Fruit fly (Drosophila melanogaster) whole organism, prepupa: ENCODE data around the gene yata.

Source experiments
- CG10631 ChIP-seq: fragments of 200-800 bp; sonication (Bioruptor generic); optimal IDR thresholded peaks from 2 replicates; lab custom pipeline; 2016; ENCODE audit warnings: missing biosample characterization, missing genetic modification characterization
- CG10669 ChIP-seq: fragments of 200-800 bp; sonication (Bioruptor generic); optimal IDR thresholded peaks from 3 replicates; lab custom pipeline; 2018; ENCODE audit warnings: missing biosample characterization, mild to moderate bottlenecking, missing genetic modification characterization, moderate library complexity
- CG11294 ChIP-seq: fragments of 200-800 bp; sonication (Bioruptor generic); IDR thresholded peaks from 2 replicates; pipeline ENCODE4 v1.3.6; 2022; ENCODE audit warnings: missing biosample characterization, missing genetic modification characterization
- CG11762 ChIP-seq: fragments of 200-800 bp; sonication (Bioruptor generic); optimal IDR thresholded peaks from 3 replicates; lab custom pipeline; 2016; ENCODE audit warnings: missing biosample characterization, missing genetic modification characterization; ENCODE audit not compliant: insufficient read depth
- CG15336 ChIP-seq: fragments of 200-800 bp; sonication (Bioruptor generic); IDR thresholded peaks from 2 replicates; pipeline ENCODE4 v1.3.6; 2022; ENCODE audit warnings: missing biosample characterization, missing genetic modification characterization
- CG1621 ChIP-seq: fragments of 200-800 bp; sonication (Bioruptor generic); optimal IDR thresholded peaks from 3 replicates; lab custom pipeline; 2018; ENCODE audit warnings: missing biosample characterization, mild to moderate bottlenecking, missing genetic modification characterization
- CG16779 ChIP-seq: fragments of 200-800 bp; sonication (Bioruptor generic); optimal IDR thresholded peaks from 3 replicates; lab custom pipeline; 2017; ENCODE audit warnings: missing biosample characterization, mild to moderate bottlenecking, missing genetic modification characterization
- CG3032 ChIP-seq: fragments of 200-800 bp; optimal IDR thresholded peaks from 2 replicates; lab custom pipeline; 2019; ENCODE audit warnings: missing biosample characterization, mild to moderate bottlenecking, missing genetic modification characterization, moderate library complexity
- CG31627 ChIP-seq: fragments of 200-800 bp; sonication (Bioruptor generic); optimal IDR thresholded peaks from 3 replicates; lab custom pipeline; 2016; ENCODE audit warnings: missing biosample characterization, missing genetic modification characterization
- CG32006 ChIP-seq: fragments of 200-800 bp; sonication (Bioruptor generic); optimal IDR thresholded peaks from 3 replicates; lab custom pipeline; 2017; ENCODE audit warnings: missing biosample characterization, mild to moderate bottlenecking, missing genetic modification characterization
- CG6163 ChIP-seq: fragments of 200-800 bp; sonication (Bioruptor generic); IDR thresholded peaks from 3 replicates; pipeline ENCODE4 v1.3.6; 2022; ENCODE audit warnings: missing biosample characterization, missing genetic modification characterization
- CG6276 ChIP-seq: fragments of 200-800 bp; sonication (Bioruptor generic); optimal IDR thresholded peaks from 2 replicates; lab custom pipeline; 2017; ENCODE audit warnings: missing biosample characterization, mild to moderate bottlenecking, missing genetic modification characterization
- CG6792 ChIP-seq: fragments of 200-800 bp; sonication (Bioruptor generic); optimal IDR thresholded peaks from 3 replicates; lab custom pipeline; 2016; ENCODE audit warnings: missing biosample characterization, missing genetic modification characterization
- CG6808 ChIP-seq: fragments of 200-800 bp; sonication (Bioruptor generic); optimal IDR thresholded peaks from 3 replicates; lab custom pipeline; 2017; ENCODE audit warnings: missing biosample characterization, missing genetic modification characterization, mild to moderate bottlenecking, moderate library complexity, missing genetic modification reagents
- CG6854 ChIP-seq: fragments of 200-800 bp; sonication (Bioruptor generic); optimal IDR thresholded peaks from 2 replicates; lab custom pipeline; 2017; ENCODE audit warnings: missing biosample characterization, mild to moderate bottlenecking, missing genetic modification characterization
- CG8119 ChIP-seq: fragments of 200-800 bp; sonication (Bioruptor generic); IDR thresholded peaks from 3 replicates; pipeline ENCODE4 v1.3.6; 2022; ENCODE audit warnings: missing biosample characterization, missing genetic modification characterization
- CG8319 ChIP-seq: fragments of 200-800 bp; sonication (Bioruptor generic); optimal IDR thresholded peaks from 3 replicates; lab custom pipeline; 2016; ENCODE audit warnings: missing biosample characterization, missing genetic modification characterization
- CG8632 ChIP-seq: fragments of 200-800 bp; sonication (Bioruptor generic); optimal IDR thresholded peaks from 3 replicates; lab custom pipeline; 2016; ENCODE audit warnings: missing biosample characterization, missing genetic modification characterization
- CG9139 ChIP-seq: fragments of 200-800 bp; sonication (Bioruptor generic); optimal IDR thresholded peaks from 3 replicates; lab custom pipeline; 2017; ENCODE audit warnings: missing biosample characterization, mild to moderate bottlenecking, missing genetic modification characterization
- Eip75B ChIP-seq: fragments of 200-800 bp; sonication (Bioruptor generic); optimal IDR thresholded peaks from 3 replicates; lab custom pipeline; 2016; ENCODE audit warnings: missing biosample characterization, missing genetic modification characterization
- Eip93F ChIP-seq: fragments of 200-800 bp; sonication (Bioruptor generic); optimal IDR thresholded peaks from 2 replicates; lab custom pipeline; 2016; ENCODE audit warnings: missing biosample characterization, mild to moderate bottlenecking, missing genetic modification characterization
- Ets21C ChIP-seq: fragments of 200-800 bp; sonication (Bioruptor generic); optimal IDR thresholded peaks from 3 replicates; lab custom pipeline; 2016; ENCODE audit warnings: missing biosample characterization, missing genetic modification characterization
- Ets96B ChIP-seq: fragments of 200-800 bp; optimal IDR thresholded peaks from 2 replicates; lab custom pipeline; 2019; ENCODE audit warnings: missing biosample characterization, mild to moderate bottlenecking, missing genetic modification characterization, moderate library complexity
- Gug ChIP-seq: fragments of 200-800 bp; sonication (Bioruptor generic); IDR thresholded peaks from 2 replicates; pipeline ENCODE4 v1.3.6; 2022; ENCODE audit warnings: missing biosample characterization, missing genetic modification characterization
- Hr39 ChIP-seq: fragments of 200-800 bp; sonication (Bioruptor generic); optimal IDR thresholded peaks from 2 replicates; lab custom pipeline; 2016; ENCODE audit warnings: missing biosample characterization, missing genetic modification characterization
- Hr4 ChIP-seq: fragments of 200-800 bp; sonication (Bioruptor generic); optimal IDR thresholded peaks from 3 replicates; lab custom pipeline; 2016; ENCODE audit warnings: missing biosample characterization, missing genetic modification characterization
- Lpt ChIP-seq: fragments of 200-800 bp; sonication (Bioruptor generic); optimal IDR thresholded peaks from 3 replicates; lab custom pipeline; 2016; ENCODE audit warnings: missing biosample characterization, missing genetic modification characterization
- OdsH ChIP-seq: fragments of 200-800 bp; sonication (Bioruptor generic); optimal IDR thresholded peaks from 3 replicates; lab custom pipeline; 2016; ENCODE audit warnings: missing biosample characterization, missing genetic modification characterization
- Smox ChIP-seq: fragments of 200-800 bp; sonication (Bioruptor generic); optimal IDR thresholded peaks from 3 replicates; lab custom pipeline; 2016; ENCODE audit warnings: missing biosample characterization, missing genetic modification characterization
- Sox102F ChIP-seq: fragments of 200-800 bp; sonication (Bioruptor generic); optimal IDR thresholded peaks from 2 replicates; lab custom pipeline; 2016; ENCODE audit warnings: missing biosample characterization, mild to moderate bottlenecking, missing genetic modification characterization
- Sox14 ChIP-seq: fragments of 200-800 bp; sonication (Bioruptor generic); optimal IDR thresholded peaks from 3 replicates; lab custom pipeline; 2016; ENCODE audit warnings: missing biosample characterization, missing genetic modification characterization
- Sox15 ChIP-seq: fragments of 200-800 bp; sonication (Bioruptor generic); optimal IDR thresholded peaks from 3 replicates; lab custom pipeline; 2016; ENCODE audit warnings: missing biosample characterization, missing genetic modification characterization
- achi ChIP-seq: fragments of 200-800 bp; sonication (Bioruptor generic); optimal IDR thresholded peaks from 3 replicates; lab custom pipeline; 2016; ENCODE audit warnings: missing biosample characterization, missing genetic modification characterization
- acj6 ChIP-seq: fragments of 200-800 bp; sonication (Bioruptor generic); optimal IDR thresholded peaks from 3 replicates; lab custom pipeline; 2016; ENCODE audit warnings: missing biosample characterization, missing genetic modification characterization
- cyc ChIP-seq: fragments of 200-800 bp; sonication (Bioruptor generic); optimal IDR thresholded peaks from 3 replicates; lab custom pipeline; 2016; ENCODE audit warnings: missing biosample characterization, missing genetic modification characterization
- dac ChIP-seq: fragments of 200-800 bp; sonication (Bioruptor generic); optimal IDR thresholded peaks from 2 replicates; lab custom pipeline; 2017; ENCODE audit warnings: missing biosample characterization, mild to moderate bottlenecking, missing genetic modification characterization
- dsx ChIP-seq: fragments of 200-800 bp; optimal IDR thresholded peaks from 3 replicates; lab custom pipeline; 2019; ENCODE audit warnings: missing biosample characterization, mild to moderate bottlenecking, missing genetic modification characterization, moderate library complexity; ENCODE audit not compliant: poor library complexity, severe bottlenecking
- eg ChIP-seq: fragments of 200-800 bp; sonication (Bioruptor generic); IDR thresholded peaks from 3 replicates; pipeline ENCODE4 v1.3.6; 2022; ENCODE audit warnings: missing biosample characterization, missing genetic modification characterization
- esn ChIP-seq: fragments of 200-800 bp; sonication (Bioruptor generic); optimal IDR thresholded peaks from 2 replicates; lab custom pipeline; 2016; ENCODE audit warnings: missing biosample characterization, mild to moderate bottlenecking, missing genetic modification characterization, moderate library complexity
- fd59A ChIP-seq: fragments of 200-800 bp; sonication (Bioruptor generic); optimal IDR thresholded peaks from 2 replicates; lab custom pipeline; 2017; ENCODE audit warnings: missing biosample characterization, mild to moderate bottlenecking, missing genetic modification characterization, missing genetic modification reagents
- fd85E ChIP-seq: fragments of 200-800 bp; sonication (Bioruptor generic); optimal IDR thresholded peaks from 3 replicates; lab custom pipeline; 2016; ENCODE audit warnings: missing biosample characterization, missing genetic modification characterization
- fkh ChIP-seq: fragments of 200-800 bp; sonication (Bioruptor generic); optimal IDR thresholded peaks from 3 replicates; lab custom pipeline; 2017; ENCODE audit warnings: missing biosample characterization, mild to moderate bottlenecking, missing genetic modification characterization, moderate library complexity
- lz ChIP-seq: fragments of 200-800 bp; sonication (Bioruptor generic); optimal IDR thresholded peaks from 3 replicates; lab custom pipeline; 2016; ENCODE audit warnings: missing biosample characterization, missing genetic modification characterization
- pdm3 ChIP-seq: fragments of 200-800 bp; sonication (Bioruptor generic); optimal IDR thresholded peaks from 3 replicates; lab custom pipeline; 2016; ENCODE audit warnings: missing biosample characterization, missing genetic modification characterization
- salr ChIP-seq, 2 experiments: fragments of 200-800 bp; sonication (Bioruptor generic); optimal IDR thresholded peaks; 3 replicates each; lab custom pipeline; 2016 to 2018; ENCODE audit warnings: missing biosample characterization in 2 of 2, missing genetic modification characterization in 2 of 2, mild to moderate bottlenecking in 1 of 2
- spab ChIP-seq: fragments of 200-800 bp; sonication (Bioruptor generic); optimal IDR thresholded peaks from 2 replicates; lab custom pipeline; 2017; ENCODE audit warnings: missing biosample characterization, mild to moderate bottlenecking, missing genetic modification characterization, missing genetic modification reagents
- ss ChIP-seq, 2 experiments: fragments of 200-800 bp; sonication (Bioruptor generic); optimal IDR thresholded peaks; 2 replicates in 1 of 2; 3 replicates in 1 of 2; lab custom pipeline; 2017 to 2018; ENCODE audit warnings: mild to moderate bottlenecking in 2 of 2, missing biosample characterization in 2 of 2, missing genetic modification characterization in 2 of 2, moderate library complexity in 1 of 2
- svp ChIP-seq: fragments of 200-800 bp; sonication (Bioruptor generic); peaks from one replicate; lab custom pipeline; 2016; ENCODE audit warnings: missing biosample characterization, missing genetic modification characterization

Gene yata

DNA sequence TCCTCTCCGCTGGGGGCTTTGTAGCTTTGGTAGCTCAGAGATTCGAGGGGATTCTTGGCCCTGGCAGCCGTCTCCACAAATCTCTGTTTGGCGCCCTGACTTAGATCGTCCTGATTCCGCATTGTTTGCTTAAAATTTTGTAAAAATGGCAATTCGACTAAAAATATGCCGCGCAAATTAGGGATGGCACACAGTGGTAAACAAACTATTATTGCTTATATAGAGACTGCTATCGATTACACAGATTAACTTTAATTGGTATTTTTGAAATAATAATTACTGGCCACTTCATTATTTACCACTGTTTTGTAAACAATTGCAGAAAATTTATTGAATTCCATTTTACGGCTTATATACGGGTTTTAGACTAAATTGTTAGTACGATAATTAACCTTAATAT, 24.3 kb upstream of the yata start, which contains the start of the genes Naa40 and CG18731:
Gene Naa40, minus strand, starts transcription at position 206 of the 400 bp plus-strand sequence.
Gene CG18731, plus strand, starts transcription at position 283 of the 400 bp plus-strand sequence.
- TF ChIP-seq CG6276 (GFP tag; lab: Kevin White, UChicago) (no peak), fkh (GFP tag; lab: Kevin White, UChicago) (peak; percentile 90), pdm3 (no peak), spab (GFP tag; lab: Kevin White, UChicago) (no peak), Smox (no peak)

DNA sequence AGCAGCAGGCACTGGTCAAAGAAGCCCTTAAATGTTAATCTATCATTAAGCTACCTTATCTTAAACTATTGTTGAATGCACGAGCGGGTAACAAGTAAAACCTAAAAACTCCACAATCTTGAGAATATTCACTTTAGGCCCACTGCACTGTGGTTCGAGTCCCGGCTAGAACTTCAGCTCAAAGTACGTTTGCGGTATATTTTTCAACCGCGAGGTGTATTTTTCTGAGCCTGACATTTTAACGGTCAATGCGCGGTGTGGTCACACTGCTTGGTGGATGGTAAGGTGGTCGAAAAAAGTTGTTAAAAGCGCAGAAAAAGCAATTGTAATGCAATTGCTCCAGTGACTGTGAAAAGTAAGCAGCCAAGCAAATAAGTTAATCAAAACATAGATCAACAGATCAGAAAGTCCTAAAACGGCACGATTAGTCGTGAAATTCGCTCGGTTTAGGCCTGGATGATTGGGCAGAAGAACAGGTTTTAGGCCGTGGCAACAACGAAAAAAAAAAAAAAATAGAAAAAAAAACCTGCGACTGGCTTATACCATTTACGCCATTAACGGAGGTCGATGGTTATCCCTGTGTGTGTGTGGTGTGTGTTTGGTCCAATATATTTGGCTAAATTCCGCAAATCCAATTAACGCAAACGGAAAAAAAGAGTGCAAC, 23.3 kb upstream of the yata start, which contains the start of gene Kul:
Gene Kul, plus strand, starts transcription at position 254 of the 664 bp plus-strand sequence.
- peak; percentile 24 for TF ChIP-seq CG31627 (GFP tag; lab: Kevin White, UChicago)
- TF ChIP-seq ss (GFP tag; optimal IDR thresholded peaks at IDR 0.05; lab: Kevin White, UChicago) = peak; percentile 62 to 76
- TF ChIP-seq Sox15 (GFP tag; lab: Kevin White, UChicago) = no peak
- TF ChIP-seq spab (GFP tag; lab: Kevin White, UChicago) = peak; percentile 33
- TF ChIP-seq Hr4 (GFP tag; lab: Kevin White, UChicago) = no peak
- TF ChIP-seq svp (GFP tag; lab: Kevin White, UChicago) = no peak
- TF ChIP-seq dac (GFP tag; lab: Kevin White, UChicago) = peak; percentile 41
- TF ChIP-seq CG16779 (tag; lab: Kevin White, UChicago) = peak; percentile 46
- TF ChIP-seq Ets21C (GFP tag; lab: Kevin White, UChicago) = no peak
- TF ChIP-seq CG1621 (tag; lab: Kevin White, UChicago) = peak; percentile 69
- peak; percentile 34 for TF ChIP-seq CG6854 (GFP tag; lab: Kevin White, UChicago)
- no peak for TF ChIP-seq Ets96B (tag; lab: Kevin White, UChicago)
- TF ChIP-seq Sox102F (GFP tag; lab: Kevin White, UChicago) = no peak
- TF ChIP-seq pdm3 = no peak
- TF ChIP-seq fd59A = no peak
- peak in 1 of 2 experiments; percentile 60 for TF ChIP-seq salr (GFP tag; optimal IDR thresholded peaks at IDR 0.05; lab: Kevin White, UChicago)
- no peak for TF ChIP-seq CG8632 (GFP tag; lab: Kevin White, UChicago)
- TF ChIP-seq CG9139 = peak; percentile 78
- TF ChIP-seq Eip93F (GFP tag; lab: Kevin White, UChicago) = no peak
- TF ChIP-seq dsx = no peak
- peak; percentile 9 for TF ChIP-seq Lpt (GFP tag; lab: Kevin White, UChicago)
- TF ChIP-seq fkh (GFP tag; lab: Kevin White, UChicago) = no peak
- TF ChIP-seq CG3032 = peak; percentile 55
- peak; percentile 26 for TF ChIP-seq cyc (GFP tag; lab: Kevin White, UChicago)
- TF ChIP-seq CG6276 (GFP tag; lab: Kevin White, UChicago) = peak; percentile 74
- TF ChIP-seq CG6163 = peak; percentile 55; the same call in 2 of the 3 replicates
- TF ChIP-seq lz (GFP tag; lab: Kevin White, UChicago) = peak; percentile 27
- TF ChIP-seq esn = peak; percentile 11
- peak; percentile 63 for TF ChIP-seq CG6808
- TF ChIP-seq CG11762 (GFP tag; lab: Kevin White, UChicago) = no peak
- no peak for TF ChIP-seq Hr39 (GFP tag; lab: Kevin White, UChicago)
- TF ChIP-seq CG10631 = no peak
- peak; percentile 27 for TF ChIP-seq Sox14 (GFP tag; lab: Kevin White, UChicago)
- peak; percentile 24 for TF ChIP-seq CG8319 (GFP tag; lab: Kevin White, UChicago)
- peak; percentile 15; the same call in 1 of the 2 replicates for TF ChIP-seq Gug (GFP tag; lab: Robert Waterston, UW)
- no peak for TF ChIP-seq Eip75B (GFP tag; lab: Kevin White, UChicago)
- no peak for TF ChIP-seq OdsH (GFP tag; lab: Kevin White, UChicago)
- TF ChIP-seq acj6 (GFP tag; lab: Kevin White, UChicago) = no peak
- peak; percentile 48 for TF ChIP-seq CG10669 (GFP tag; lab: Kevin White, UChicago)
- TF ChIP-seq eg (GFP tag; lab: Robert Waterston, UW) = peak; percentile 69
- TF ChIP-seq achi = peak; percentile 34
- no peak; the same call in 2 of the 3 replicates for TF ChIP-seq CG8119 (GFP tag; lab: Robert Waterston, UW)
- no peak for TF ChIP-seq CG6792
- TF ChIP-seq CG11294 = no peak
- no peak for TF ChIP-seq fd85E
- TF ChIP-seq CG15336 (GFP tag; lab: Robert Waterston, UW) = no peak
- peak; percentile 51 for TF ChIP-seq CG32006 (GFP tag; lab: Kevin White, UChicago)
